Fruit fly (Drosophila melanogaster): Measurements from ENCODE around the gene PolE1.

The PolE1 gene

DNA sequence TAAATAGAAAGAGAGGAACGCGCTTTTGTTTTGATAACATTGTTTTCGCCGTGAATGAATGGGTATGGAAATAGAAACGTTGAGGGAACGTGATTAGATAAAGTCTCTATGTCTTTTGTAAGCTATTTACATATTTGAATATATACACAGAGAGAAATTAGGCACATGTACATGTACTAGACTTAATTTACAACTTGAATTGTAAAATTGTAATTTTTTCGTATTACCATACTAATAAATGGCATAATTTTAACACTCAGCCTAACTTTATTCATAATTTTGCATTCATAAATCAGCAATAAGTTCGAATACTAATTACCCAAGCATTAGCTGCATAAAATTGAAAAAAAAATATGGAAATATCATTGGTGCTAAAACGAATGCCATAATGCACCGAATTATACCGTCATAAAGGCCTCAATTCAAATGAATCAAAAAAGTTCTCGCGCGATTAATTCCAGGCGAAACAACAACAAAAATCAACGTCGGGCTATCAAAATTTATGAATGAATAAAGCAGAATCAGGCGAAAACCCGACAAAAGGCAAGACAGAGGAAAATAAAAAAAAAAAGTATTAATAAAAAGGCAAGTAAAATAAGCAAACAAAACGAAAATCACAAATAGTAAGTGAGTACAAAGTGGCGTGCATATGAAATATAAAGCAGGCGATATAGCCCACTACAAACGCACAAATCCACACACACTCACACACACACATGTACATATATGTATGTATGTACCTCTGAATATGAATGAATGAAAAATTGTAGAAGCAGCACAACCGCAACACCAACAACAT lies 15.2 kb upstream of the PolE1 start:
- TF ChIP-seq lab (GFP tag; optimal IDR thresholded peaks at IDR 0.05) (peak; percentile 72), Ravus (GFP tag; IDR thresholded peaks at IDR 0.05) (no peak), MBD-R2 (GFP tag; IDR thresholded peaks at IDR 0.05) (no peak), CHES-1-like (GFP tag; optimal IDR thresholded peaks at IDR 0.05) (peak; percentile 53), tap (tag; optimal IDR thresholded peaks at IDR 0.05) (peak; percentile 27), Bteb2 (GFP tag; optimal IDR thresholded peaks at IDR 0.05) (peak; percentile 46), Lhr (GFP tag; optimal IDR thresholded peaks at IDR 0.05) (no peak), CG12744 (GFP tag; optimal IDR thresholded peaks at IDR 0.05) (no peak), CG30403 (GFP tag; optimal IDR thresholded peaks at IDR 0.05) (peak; percentile 67), az2 (GFP tag; optimal IDR thresholded peaks at IDR 0.05) (peak; percentile 32), Hr78 (GFP tag; optimal IDR thresholded peaks at IDR 0.05) (no peak), Dfd (GFP tag; optimal IDR thresholded peaks at IDR 0.05) (no peak), sc (optimal IDR thresholded peaks at IDR 0.05) (no peak), sc (GFP tag; optimal IDR thresholded peaks at IDR 0.05) (peak; percentile 39), kay (GFP tag; optimal IDR thresholded peaks at IDR 0.05) (peak; percentile 42), BtbVII (GFP tag; optimal IDR thresholded peaks at IDR 0.05) (peak; percentile 31), ro (GFP tag; IDR thresholded peaks at IDR 0.05) (no peak), CG10267 (tag; optimal IDR thresholded peaks at IDR 0.05) (peak; percentile 46), Dip2 (GFP tag; IDR thresholded peaks at IDR 0.05) (no peak), eyg (GFP tag; optimal IDR thresholded peaks at IDR 0.05) (no peak), CG4360 (GFP tag; IDR thresholded peaks at IDR 0.05) (0 out of 2 replicates have a peak, but pooled peaks have one; percentile 15), Side (GFP tag; optimal IDR thresholded peaks at IDR 0.05) (peak; percentile 28), gce (GFP tag; IDR thresholded peaks at IDR 0.05) (0 out of 3 replicates have a peak, but pooled peaks have one; percentile 14), Max (GFP tag; optimal IDR thresholded peaks at IDR 0.05) (peak; percentile 63), CG10147 (GFP tag; optimal IDR thresholded peaks at IDR 0.05) (peak; percentile 9), CG8290 (GFP tag; optimal IDR thresholded peaks at IDR 0.05) (no peak), CG8290 (tag; optimal IDR thresholded peaks at IDR 0.05) (peak in 1 of 2 experiments; percentile 58), toy (GFP tag; IDR thresholded peaks at IDR 0.05) (no peak), Hr3 (GFP tag; optimal IDR thresholded peaks at IDR 0.05) (peak; percentile 52), Med (GFP tag) (peak; percentile 88), Adf1 (GFP tag; IDR thresholded peaks at IDR 0.05) (no peak), CG14050 (GFP tag; IDR thresholded peaks at IDR 0.05) (no peak), CG5180 (GFP tag; optimal IDR thresholded peaks at IDR 0.05) (peak; percentile 30), CG32767 (GFP tag; IDR thresholded peaks at IDR 0.05) (no peak), CG13287 (GFP tag; IDR thresholded peaks at IDR 0.05; ENCODE audit: partially characterized antibody) (no peak), CG1024 (GFP tag; IDR thresholded peaks at IDR 0.05) (no peak), hth (optimal IDR thresholded peaks at IDR 0.05) (no peak), CG12236 (GFP tag; optimal IDR thresholded peaks at IDR 0.05) (peak; percentile 32), klu (GFP tag; IDR thresholded peaks at IDR 0.05) (no peak), Nf-YC (tag; optimal IDR thresholded peaks at IDR 0.05) (no peak), ash1 (GFP tag; optimal IDR thresholded peaks at IDR 0.05) (no peak), E2f2 (GFP tag; IDR thresholded peaks at IDR 0.05) (no peak), lilli (GFP tag; optimal IDR thresholded peaks at IDR 0.05) (peak; percentile 53), Elba2 (GFP tag; optimal IDR thresholded peaks at IDR 0.05) (no peak), Hsf (GFP tag; optimal IDR thresholded peaks at IDR 0.05) (no peak), CG15269 (tag; optimal IDR thresholded peaks at IDR 0.05) (peak; percentile 39), Fer2 (tag; optimal IDR thresholded peaks at IDR 0.05) (peak; percentile 23), D (optimal IDR thresholded peaks at IDR 0.05) (no peak), D (GFP tag; optimal IDR thresholded peaks at IDR 0.05) (peak; percentile 68), aop (GFP tag; IDR thresholded peaks at IDR 0.05) (no peak), crc (GFP tag; optimal IDR thresholded peaks at IDR 0.05) (peak; percentile 11), zfh1 (GFP tag; IDR thresholded peaks at IDR 0.05) (no peak)
